Worm (Caenorhabditis elegans) whole organism, L1 larva: Measurements from ENCODE around the gene T27A8.7.
A peak's percentile ranks its signal among the peaks of the same experiment; 100 is the strongest.

Experiments
- Y116A8C.19 ChIP-seq: sonication (generic microtip); optimal IDR thresholded peaks from 2 replicates; lab custom pipeline; 2016; ENCODE audit warnings: missing compliant biosample characterization, missing genetic modification characterization, borderline replicate concordance
- aha-1 ChIP-seq: fragments of 150-350 bp; optimal IDR thresholded peaks from 2 replicates; lab custom pipeline; 2014; ENCODE audit warnings: missing biosample characterization, missing genetic modification characterization
- ama-1 ChIP-seq: fragments of 150-350 bp; optimal IDR thresholded peaks from 2 replicates; lab custom pipeline; 2014
- blmp-1 ChIP-seq: fragments of 150-350 bp; optimal IDR thresholded peaks from 2 replicates; lab custom pipeline; 2014; ENCODE audit warnings: missing biosample characterization, missing genetic modification characterization
- ceh-63 ChIP-seq: fragments of 200-800 bp; sonication (Bioruptor generic); optimal IDR thresholded peaks from 2 replicates; lab custom pipeline; 2018; ENCODE audit warnings: mild to moderate bottlenecking, missing genetic modification characterization, missing compliant biosample characterization
- ceh-82 ChIP-seq, 3 experiments: fragments of 150-350 bp in 1 of 3; sonication (generic microtip) in 2 of 3; optimal IDR thresholded peaks; 2 replicates each; lab custom pipeline; 2014 to 2017; ENCODE audit warnings: missing biosample characterization in 3 of 3, missing genetic modification characterization in 3 of 3
- ceh-88 ChIP-seq: fragments of 200-800 bp; sonication (Bioruptor generic); IDR thresholded peaks from 2 replicates; pipeline ENCODE4 v1.3.6; 2022; ENCODE audit warnings: missing genetic modification characterization, missing compliant biosample characterization
- ces-1 ChIP-seq: fragments of 150-350 bp; optimal IDR thresholded peaks from 2 replicates; lab custom pipeline; 2014; ENCODE audit warnings: missing biosample characterization, missing genetic modification reagents, missing genetic modification characterization
- dpl-1 ChIP-seq, 3 experiments: fragments of 150-350 bp in 2 of 3; sonication (generic microtip) in 1 of 3; optimal IDR thresholded peaks; 2 replicates each; lab custom pipeline; 2014 to 2017; ENCODE audit warnings: missing biosample characterization in 3 of 3, missing genetic modification characterization in 3 of 3, missing genetic modification reagents in 3 of 3
- efl-1 ChIP-seq, 4 experiments: fragments of 150-350 bp; optimal IDR thresholded peaks in 3 of 4; peaks in 1 of 4; 1 replicate in 1 of 4; 2 replicates in 3 of 4; lab custom pipeline; 2014; ENCODE audit warnings: missing biosample characterization in 2 of 4, missing genetic modification characterization in 2 of 4, missing genetic modification reagents in 2 of 4
- egl-27 ChIP-seq, 2 experiments: fragments of 150-350 bp in 1 of 2; sonication (generic microtip); optimal IDR thresholded peaks; 3 replicates each; lab custom pipeline; 2017 to 2018; ENCODE audit warnings: missing biosample characterization in 2 of 2, missing genetic modification characterization in 2 of 2, missing genetic modification reagents in 2 of 2
- fkh-8 ChIP-seq: sonication (generic microtip); optimal IDR thresholded peaks from 2 replicates; lab custom pipeline; 2016; ENCODE audit warnings: mild to moderate bottlenecking, missing genetic modification characterization, missing compliant biosample characterization
- hlh-17 ChIP-seq: fragments of 200-800 bp; sonication (Bioruptor generic); optimal IDR thresholded peaks from 2 replicates; lab custom pipeline; 2018; ENCODE audit warnings: missing genetic modification characterization, mild to moderate bottlenecking, missing compliant biosample characterization, moderate library complexity, borderline replicate concordance
- lin-13 ChIP-seq: fragments of 150-350 bp; optimal IDR thresholded peaks from 2 replicates; lab custom pipeline; 2014; ENCODE audit warnings: missing biosample characterization, missing genetic modification reagents, missing genetic modification characterization
- lin-14 ChIP-seq: fragments of 200-800 bp; sonication (Bioruptor generic); optimal IDR thresholded peaks from 2 replicates; lab custom pipeline; 2018; ENCODE audit warnings: mild to moderate bottlenecking, missing genetic modification characterization, moderate library complexity, missing compliant biosample characterization
- lin-15B ChIP-seq: fragments of 150-350 bp; sonication (generic microtip); optimal IDR thresholded peaks from 3 replicates; lab custom pipeline; 2014; ENCODE audit warnings: missing biosample characterization, missing genetic modification characterization
- lir-3 ChIP-seq: sonication (generic microtip); optimal IDR thresholded peaks from 2 replicates; lab custom pipeline; 2016; ENCODE audit warnings: mild to moderate bottlenecking, missing genetic modification characterization, moderate library complexity, missing compliant biosample characterization; ENCODE audit not compliant: poor library complexity
- lsy-2 ChIP-seq, 2 experiments: fragments of 150-350 bp; optimal IDR thresholded peaks; 2 replicates each; lab custom pipeline; 2014; ENCODE audit warnings: missing biosample characterization in 2 of 2, missing genetic modification characterization in 2 of 2
- nhr-12 ChIP-seq: sonication (generic microtip); optimal IDR thresholded peaks from 2 replicates; lab custom pipeline; 2017; ENCODE audit warnings: missing biosample characterization, missing genetic modification characterization
- nhr-19 ChIP-seq: fragments of 200-800 bp; sonication (Bioruptor generic); conservative IDR thresholded peaks from 2 replicates; pipeline ENCODE4 v1.3.6; 2022; ENCODE audit warnings: missing genetic modification characterization, missing compliant biosample characterization
- nhr-20 ChIP-seq: sonication (generic microtip); optimal IDR thresholded peaks from 2 replicates; lab custom pipeline; 2016; ENCODE audit warnings: mild to moderate bottlenecking, missing genetic modification characterization, missing compliant biosample characterization
- nhr-71 ChIP-seq: sonication (generic microtip); optimal IDR thresholded peaks from 2 replicates; lab custom pipeline; 2016; ENCODE audit warnings: mild to moderate bottlenecking, missing genetic modification characterization, moderate library complexity, missing compliant biosample characterization
- nhr-85 ChIP-seq: sonication (generic microtip); peaks from one replicate; lab custom pipeline; 2016; ENCODE audit warnings: missing genetic modification characterization, inconsistent platforms, missing compliant biosample characterization
- pqm-1 ChIP-seq: sonication (generic microtip); optimal IDR thresholded peaks from 3 replicates; lab custom pipeline; 2017; ENCODE audit warnings: missing biosample characterization, missing genetic modification characterization
- rnt-1 ChIP-seq: sonication (generic microtip); optimal IDR thresholded peaks from 2 replicates; lab custom pipeline; 2016; ENCODE audit warnings: mild to moderate bottlenecking, missing genetic modification characterization, moderate library complexity, missing compliant biosample characterization
- snpc-4 ChIP-seq: fragments of 150-350 bp; optimal IDR thresholded peaks from 2 replicates; lab custom pipeline; 2014; ENCODE audit warnings: missing biosample characterization, missing genetic modification characterization
- snu-23 ChIP-seq: sonication (generic microtip); optimal IDR thresholded peaks from 2 replicates; lab custom pipeline; 2016; ENCODE audit warnings: missing genetic modification characterization, missing compliant biosample characterization
- sptf-1 ChIP-seq: fragments of 150-350 bp; optimal IDR thresholded peaks from 2 replicates; lab custom pipeline; 2014; ENCODE audit warnings: missing biosample characterization, missing genetic modification characterization
- sup-37 ChIP-seq: fragments of 200-800 bp; sonication (Bioruptor generic); optimal IDR thresholded peaks from 2 replicates; lab custom pipeline; 2018; ENCODE audit warnings: mild to moderate bottlenecking, missing genetic modification characterization, missing compliant biosample characterization
- swsn-7 ChIP-seq: sonication (generic microtip); optimal IDR thresholded peaks from 2 replicates; lab custom pipeline; 2016; ENCODE audit warnings: missing genetic modification characterization, missing compliant biosample characterization
- tlp-1 ChIP-seq: fragments of 150-350 bp; optimal IDR thresholded peaks from 2 replicates; lab custom pipeline; 2014; ENCODE audit warnings: missing biosample characterization, missing genetic modification characterization
- unc-130 ChIP-seq: fragments of 150-350 bp; optimal IDR thresholded peaks from 2 replicates; lab custom pipeline; 2017; ENCODE audit warnings: missing biosample characterization, missing genetic modification characterization, inconsistent platforms
- vab-15 ChIP-seq: sonication (generic microtip); optimal IDR thresholded peaks from 2 replicates; lab custom pipeline; 2017; ENCODE audit warnings: missing genotype, mild to moderate bottlenecking, missing genetic modification characterization, missing compliant biosample characterization

The T27A8.7 gene

DNA sequence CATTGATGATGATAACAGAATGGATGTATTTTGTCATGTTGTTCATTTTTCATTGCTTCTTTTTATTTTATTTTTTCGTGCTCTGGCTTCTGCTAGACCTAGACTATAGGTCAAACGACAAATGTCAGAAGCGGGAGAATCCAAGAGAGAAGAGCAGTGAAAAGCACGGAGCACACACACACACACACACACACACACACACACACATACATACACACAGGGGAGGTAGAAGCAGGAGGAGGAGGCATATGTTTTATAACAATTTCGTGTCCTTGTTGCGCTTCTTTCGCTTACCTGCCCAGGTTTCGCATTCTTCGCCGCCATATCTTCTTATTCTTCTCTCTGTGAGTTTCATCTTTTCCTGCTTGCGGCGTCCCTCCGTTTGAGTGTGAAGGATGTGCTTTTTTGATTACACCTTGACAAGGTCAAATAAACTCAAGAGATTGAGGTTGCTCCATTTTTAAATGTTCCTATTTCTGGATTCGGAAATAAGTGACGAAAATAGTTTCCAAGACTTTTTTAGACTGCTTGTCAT, 42.8 kb downstream of the T27A8.7 start:
- TF ChIP-seq ceh-63 (GFP tag; lab: Kevin White, UChicago) (no peak), lin-14 (GFP tag; lab: Kevin White, UChicago) (peak; percentile 79), ceh-82 (tag; optimal IDR thresholded peaks at IDR 0.05; lab: Kevin White, UChicago) (peak in 1 of 3 experiments; percentile 2), ceh-88 (GFP tag; lab: Robert Waterston, UW) (no peak), nhr-71 (tag; lab: Kevin White, UChicago) (peak; percentile 58), swsn-7 (tag; lab: Kevin White, UChicago) (no peak), lin-15B (no peak), lsy-2 (tag; optimal IDR thresholded peaks at IDR 0.05; lab: Kevin White, UChicago) (peak in 1 of 2 experiments; percentile 25), unc-130 (tag; lab: Kevin White, UChicago) (peak; percentile 13), Y116A8C.19 (tag; lab: Kevin White, UChicago) (no peak), vab-15 (tag; lab: Kevin White, UChicago) (no peak), lin-13 (GFP tag; lab: Kevin White, UChicago) (no peak), snu-23 (peak; percentile 26), ama-1 (lab: Kevin White, UChicago) (no peak), lir-3 (no peak), nhr-19 (GFP tag; lab: Robert Waterston, UW) (peak; percentile 37; the same call in 1 of the 2 replicates), nhr-20 (tag; lab: Kevin White, UChicago) (peak; percentile 30), hlh-17 (GFP tag; lab: Kevin White, UChicago) (no peak), fkh-8 (no peak), rnt-1 (peak; percentile 56), efl-1 (optimal IDR thresholded peaks at IDR 0.05; lab: Kevin White, UChicago) (no peak), efl-1 (GFP tag; optimal IDR thresholded peaks at IDR 0.05 in 1 of 2; lab: Kevin White, UChicago) (peak in 1 of 2 experiments; percentile 75)

DNA sequence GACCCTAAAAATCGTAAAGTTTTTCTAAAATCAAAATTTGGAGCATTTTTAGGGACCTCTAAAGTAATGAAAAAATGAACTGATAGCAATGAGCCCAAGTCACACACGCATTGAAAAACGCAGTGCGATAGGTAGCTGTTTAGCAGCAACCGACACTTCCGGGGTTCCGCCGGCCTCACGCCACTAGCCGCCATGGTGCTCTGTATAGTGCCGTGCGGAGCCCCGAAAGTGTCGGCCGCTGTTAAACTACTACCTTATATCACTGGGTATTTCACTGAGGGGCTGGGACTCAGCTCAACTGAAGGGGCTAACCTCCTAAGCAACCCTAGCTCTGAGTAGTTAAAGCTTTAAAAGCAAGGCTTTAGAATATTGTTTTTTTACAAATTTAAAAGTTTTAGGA, 43.9 kb downstream of the T27A8.7 start:
- TF ChIP-seq snpc-4 (peak; percentile 80), lin-13 (GFP tag; lab: Kevin White, UChicago) (no peak), pqm-1 (no peak)

DNA sequence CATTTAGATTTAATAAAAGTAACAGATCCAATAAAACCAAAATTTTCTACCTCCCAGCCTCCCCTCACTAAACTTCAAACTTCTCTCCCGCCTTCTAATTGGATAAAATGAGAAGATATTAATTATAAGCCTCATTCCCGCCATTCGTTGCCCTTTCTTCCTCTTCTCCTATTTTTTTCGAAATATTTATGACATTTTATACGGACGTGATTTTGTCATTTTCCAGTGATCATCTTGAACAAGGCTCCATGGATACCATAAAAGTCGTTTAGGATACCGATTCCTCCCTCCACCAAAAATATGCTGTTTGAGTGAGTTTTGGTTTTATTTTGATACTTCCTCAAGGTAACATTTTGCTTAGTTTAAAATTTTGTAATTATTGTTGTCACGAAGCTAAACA, 48.1 kb downstream of the T27A8.7 start, which contains the start of gene ZK1073.2:
Gene ZK1073.2, plus strand, starts transcription at position 301 of the 400 bp plus-strand sequence.
- TF ChIP-seq nhr-12 (tag; lab: Kevin White, UChicago) (no peak), sptf-1 (tag; lab: Kevin White, UChicago) (no peak), egl-27 (tag; optimal IDR thresholded peaks at IDR 0.05; lab: Kevin White, UChicago) (no peak), tlp-1 (tag; lab: Kevin White, UChicago) (no peak), blmp-1 (tag; lab: Kevin White, UChicago) (no peak), nhr-19 (GFP tag; lab: Robert Waterston, UW) (no peak), sup-37 (GFP tag; lab: Kevin White, UChicago) (no peak)

DNA sequence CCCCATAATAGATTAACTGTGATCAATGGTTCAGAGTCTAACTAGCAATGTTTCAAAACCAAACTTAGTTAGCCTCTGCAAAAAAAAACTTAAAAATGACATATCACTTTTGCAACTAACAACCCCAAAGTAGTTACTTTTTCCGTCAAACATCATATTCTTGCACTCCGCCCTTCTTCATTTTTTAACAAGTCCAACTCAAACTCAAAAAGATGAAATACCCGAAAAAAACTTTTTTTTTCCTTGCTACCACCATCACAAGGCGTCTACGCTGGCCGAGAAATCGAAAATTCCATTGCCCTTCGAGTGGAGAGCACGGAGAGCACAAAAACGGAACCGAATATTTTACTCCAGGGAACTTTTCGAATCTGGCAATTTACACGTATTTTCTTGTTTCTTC, 50.5 kb downstream of the T27A8.7 start:
- no peak for TF ChIP-seq dpl-1 (GFP tag; optimal IDR thresholded peaks at IDR 0.05; lab: Kevin White, UChicago)
- no peak for TF ChIP-seq nhr-85 (tag; lab: Kevin White, UChicago)
- TF ChIP-seq aha-1: no peak
- no peak for TF ChIP-seq ces-1
